Worm (Caenorhabditis elegans): ENCODE measurements around the gene asp-13.

The asp-13 gene

DNA sequence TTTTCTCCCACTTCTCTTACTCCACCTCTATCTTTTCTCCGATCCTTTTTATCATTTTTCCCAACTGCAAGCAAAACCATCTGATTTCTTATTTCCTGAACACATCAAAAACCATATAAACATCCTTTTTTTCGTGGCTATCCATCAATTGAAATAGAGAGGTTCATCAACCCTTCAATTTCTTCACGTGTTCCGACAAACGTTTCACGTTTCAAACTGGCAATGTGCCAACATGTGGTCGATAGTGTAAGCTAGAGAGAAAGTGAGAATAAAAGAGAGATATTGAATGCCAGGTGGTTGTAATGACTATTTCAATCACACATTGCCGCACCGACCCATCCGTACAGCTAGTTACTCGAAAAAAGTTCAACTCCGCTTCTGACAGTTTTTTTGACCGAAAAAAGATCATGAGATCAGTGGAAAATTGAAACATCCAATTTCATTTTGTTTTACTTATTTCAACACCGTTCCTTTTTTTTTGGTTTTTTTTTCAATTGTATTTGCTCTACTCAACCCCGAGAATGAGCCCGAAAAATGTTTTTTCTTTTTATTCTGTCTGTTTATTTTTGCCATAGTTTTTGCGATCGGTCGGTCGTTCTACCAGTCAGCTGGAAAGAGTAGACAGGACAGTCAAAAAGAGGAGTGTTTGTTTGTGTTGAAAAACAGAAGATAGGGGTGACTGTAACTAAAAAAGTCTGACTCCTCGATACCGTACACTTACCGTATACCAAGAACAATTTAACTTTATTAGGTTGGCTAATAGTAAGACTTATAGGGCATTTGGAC, 15.8 kb upstream of the asp-13 start:
- peak; percentile 39 for TF ChIP-seq somi-1 (GFP tag; optimal IDR thresholded peaks at IDR 0.05)
- no peak for TF ChIP-seq ztf-3 (GFP tag; optimal IDR thresholded peaks at IDR 0.05)
- TF ChIP-seq D2030.7 (GFP tag; IDR thresholded peaks at IDR 0.05) = no peak
- TF ChIP-seq snpc-1.3 (tag; optimal IDR thresholded peaks at IDR 0.05; ENCODE audit: insufficient read depth) = no peak
- TF ChIP-seq let-607 (tag; optimal IDR thresholded peaks at IDR 0.05) = peak in 1 of 2 experiments; percentile 38
- TF ChIP-seq ztf-18 (tag; optimal IDR thresholded peaks at IDR 0.05) = no peak
- TF ChIP-seq gei-17 (GFP tag; optimal IDR thresholded peaks at IDR 0.05) = no peak
- peak; percentile 20 for TF ChIP-seq nhr-80 (tag; optimal IDR thresholded peaks at IDR 0.05)
- TF ChIP-seq cebp-1 (GFP tag; IDR thresholded peaks at IDR 0.05) = no peak
- TF ChIP-seq cebp-1 (tag; optimal IDR thresholded peaks at IDR 0.05) = peak; percentile 10
- no peak for TF ChIP-seq cebp-2 (GFP tag; IDR thresholded peaks at IDR 0.05)
- no peak for TF ChIP-seq zim-3 (tag; optimal IDR thresholded peaks at IDR 0.05)
- no peak for TF ChIP-seq F49E8.2 (tag; optimal IDR thresholded peaks at IDR 0.05; ENCODE audit: insufficient read depth)
- no peak for TF ChIP-seq F37B4.10 (GFP tag; IDR thresholded peaks at IDR 0.05)

DNA sequence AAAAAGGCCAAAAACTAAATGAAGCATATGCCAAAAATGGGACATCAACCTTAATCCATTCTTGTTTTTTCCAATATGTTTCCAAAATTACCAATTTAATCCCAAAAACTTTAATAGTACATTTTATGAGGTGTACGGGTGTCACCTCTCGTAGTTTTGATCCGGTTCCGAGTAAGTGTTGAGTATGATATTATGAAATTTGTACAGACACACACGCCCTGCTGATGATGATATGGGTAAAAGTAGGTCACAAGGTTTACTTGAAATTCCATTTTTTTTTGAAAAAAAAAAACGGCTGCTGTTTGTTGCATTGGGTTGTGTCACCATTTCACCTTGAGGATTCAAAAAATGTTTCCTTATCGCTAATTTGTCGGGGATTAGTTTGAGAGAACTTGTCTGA, 14.9 kb upstream of the asp-13 start:
- TF ChIP-seq cebp-1 (GFP tag; IDR thresholded peaks at IDR 0.05) (peak; percentile 69; the same call in 1 of the 2 replicates), cebp-1 (tag; optimal IDR thresholded peaks at IDR 0.05) (peak; percentile 75), lsl-1 (GFP tag; optimal IDR thresholded peaks at IDR 0.05) (no peak)

DNA sequence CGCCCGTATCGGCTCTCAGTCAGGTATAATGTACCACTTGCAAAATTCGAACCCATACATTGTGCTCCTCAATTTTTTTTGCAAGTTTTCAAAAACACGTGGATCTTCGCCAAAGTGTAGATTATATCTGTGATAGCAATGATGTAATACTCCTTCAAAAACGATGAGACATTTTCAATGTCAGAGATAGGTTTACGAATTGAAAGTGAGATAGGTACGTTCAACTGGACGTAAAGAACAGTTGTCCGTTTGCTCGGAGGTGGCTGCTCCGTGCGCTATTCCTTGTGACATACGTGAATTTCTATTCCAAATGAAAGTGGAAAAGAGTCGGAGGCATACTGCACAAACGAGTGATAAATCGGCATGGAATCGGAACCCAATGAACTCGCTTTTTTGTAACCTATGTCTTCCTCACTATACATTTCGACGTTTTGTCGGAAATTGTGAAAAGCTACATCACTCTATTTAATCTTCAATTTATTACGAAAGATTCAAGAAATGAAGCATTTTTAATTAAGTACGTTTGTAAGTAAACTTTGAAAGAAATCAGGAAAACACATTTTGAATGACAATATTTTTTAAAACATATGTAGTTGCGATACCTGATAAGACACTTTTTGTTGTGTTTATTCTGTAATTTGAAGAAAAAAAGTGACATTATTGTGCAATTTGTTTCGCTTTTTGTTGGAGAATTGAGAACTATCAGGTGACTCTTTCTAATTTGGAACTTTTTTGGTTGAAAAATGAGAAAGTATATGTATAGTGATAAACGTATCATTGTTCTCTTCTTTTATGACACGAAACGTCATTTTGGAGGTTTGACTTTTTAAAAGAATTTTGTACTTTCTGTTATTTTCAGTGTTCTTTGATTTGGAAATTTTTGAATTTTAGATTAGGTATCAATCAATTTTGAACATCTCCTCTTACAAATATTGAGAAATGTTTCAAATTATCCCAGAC, 11.7 kb upstream of the asp-13 start:
- TF ChIP-seq madf-8 (GFP tag; conservative IDR thresholded peaks at IDR 0.05) (no peak), ZK185.1 (tag; optimal IDR thresholded peaks at IDR 0.05; ENCODE audit: poor library complexity, severe bottlenecking) (no peak), ceh-40 (GFP tag; IDR thresholded peaks at IDR 0.05) (no peak), F10E7.11 (tag; optimal IDR thresholded peaks at IDR 0.05) (no peak), hmg-20 (GFP tag; IDR thresholded peaks at IDR 0.05) (no peak), nhr-120 (GFP tag; IDR thresholded peaks at IDR 0.05) (no peak), nhr-27 (tag; optimal IDR thresholded peaks at IDR 0.05) (no peak), cebp-1 (GFP tag; IDR thresholded peaks at IDR 0.05) (no peak), cebp-1 (tag; optimal IDR thresholded peaks at IDR 0.05) (peak; percentile 32), mel-28 (tag; optimal IDR thresholded peaks at IDR 0.05; ENCODE audit: borderline replicate concordance) (no peak), chd-7 (tag; optimal IDR thresholded peaks at IDR 0.05) (no peak), unc-62 (GFP tag; optimal IDR thresholded peaks at IDR 0.05) (peak; percentile 61), nhr-80 (tag; optimal IDR thresholded peaks at IDR 0.05) (peak; percentile 68), B0035.1 (tag; optimal IDR thresholded peaks at IDR 0.05) (no peak), mcd-1 (GFP tag; IDR thresholded peaks at IDR 0.05) (no peak), nfya-2 (GFP tag; IDR thresholded peaks at IDR 0.05) (no peak), B0019.2 (GFP tag; conservative IDR thresholded peaks at IDR 0.05) (no peak), somi-1 (GFP tag; optimal IDR thresholded peaks at IDR 0.05) (no peak), B0261.1 (tag; optimal IDR thresholded peaks at IDR 0.05) (no peak)

Measured in whole organism, young adult.